Fruit fly (Drosophila melanogaster) whole organism, pupa: ENCODE data around the gene Sfxn2.

Source experiments
- CG34367 ChIP-seq: fragments of 200-800 bp; sonication (Bioruptor generic); optimal IDR thresholded peaks from 2 replicates; lab custom pipeline; 2018; ENCODE audit warnings: missing biosample characterization, mild to moderate bottlenecking, missing genetic modification characterization
- D1 ChIP-seq: fragments of 200-800 bp; sonication (Bioruptor generic); optimal IDR thresholded peaks from 2 replicates; lab custom pipeline; 2018; ENCODE audit warnings: missing biosample characterization, mild to moderate bottlenecking, missing genetic modification characterization, moderate library complexity
- EcR ChIP-seq: fragments of 200-800 bp; sonication (Bioruptor generic); optimal IDR thresholded peaks from 3 replicates; lab custom pipeline; 2019; ENCODE audit warnings: missing biosample characterization, missing genetic modification characterization, mild to moderate bottlenecking, moderate library complexity, missing genetic modification reagents
- Ets98B ChIP-seq: fragments of 200-800 bp; sonication (Bioruptor generic); IDR thresholded peaks from 2 replicates; pipeline ENCODE4 v1.3.6; 2022; ENCODE audit warnings: missing biosample characterization, missing genetic modification characterization
- gl ChIP-seq: fragments of 200-800 bp; sonication (Bioruptor generic); optimal IDR thresholded peaks from 2 replicates; lab custom pipeline; 2018; ENCODE audit warnings: missing biosample characterization, mild to moderate bottlenecking, missing genetic modification characterization

- TF ChIP-seq EcR (GFP tag; lab: Kevin White, UChicago) (no peak), Ets98B (no peak), D1 (no peak), gl (tag; lab: Kevin White, UChicago) (no peak), CG34367 (tag; lab: Kevin White, UChicago) (no peak)
Measured at dm6 chr3L:19027172-19027571, 35.8 kb upstream of the Sfxn2 start.
